Worm (Caenorhabditis elegans) whole organism, L3 larva: ENCODE results near the gene Y54G2A.13.

ENCODE experiments used
- ZK546.5 ChIP-seq: sonication (generic microtip); optimal IDR thresholded peaks from 2 replicates; lab custom pipeline; 2017; ENCODE audit warnings: missing biosample characterization, missing genetic modification characterization
- ama-1 ChIP-seq: fragments of 150-350 bp; optimal IDR thresholded peaks from 2 replicates; lab custom pipeline; 2018
- ceh-82 ChIP-seq: fragments of 150-350 bp; optimal IDR thresholded peaks from 2 replicates; lab custom pipeline; 2014; ENCODE audit warnings: missing biosample characterization, missing genetic modification characterization
- jun-1 ChIP-seq: fragments of 150-350 bp; optimal IDR thresholded peaks from 2 replicates; lab custom pipeline; 2014; ENCODE audit warnings: missing biosample characterization, missing genetic modification reagents, missing genetic modification characterization
- nhr-12 ChIP-seq: fragments of 150-350 bp; optimal IDR thresholded peaks from 2 replicates; lab custom pipeline; 2014; ENCODE audit warnings: missing biosample characterization, missing genetic modification characterization
- nhr-76 ChIP-seq: fragments of 150-350 bp; sonication (generic microtip); optimal IDR thresholded peaks from 5 replicates; lab custom pipeline; 2014; ENCODE audit warnings: missing biosample characterization, missing genetic modification characterization
- pha-4 ChIP-seq: fragments of 150-350 bp; optimal IDR thresholded peaks from 2 replicates; lab custom pipeline; 2014; ENCODE audit warnings: missing biosample characterization, missing genetic modification reagents, missing genetic modification characterization
- skn-1 ChIP-seq: fragments of 150-350 bp; optimal IDR thresholded peaks from 2 replicates; lab custom pipeline; 2014; ENCODE audit warnings: missing biosample characterization, missing genetic modification characterization
- ztf-4 ChIP-seq: fragments of 150-350 bp; optimal IDR thresholded peaks from 2 replicates; lab custom pipeline; 2014; ENCODE audit warnings: missing biosample characterization, missing genetic modification characterization

- TF ChIP-seq ama-1 (lab: Kevin White, UChicago) (no peak), jun-1 (tag; lab: Kevin White, UChicago) (no peak), nhr-76 (tag; lab: Kevin White, UChicago) (no peak), ZK546.5 (tag; lab: Kevin White, UChicago) (no peak), ztf-4 (tag; lab: Kevin White, UChicago) (no peak), pha-4 (tag; lab: Kevin White, UChicago) (no peak), ceh-82 (tag; lab: Kevin White, UChicago) (no peak), skn-1 (tag; lab: Kevin White, UChicago) (no peak), nhr-12 (no peak)
Measured at ce11 chrIV:2799890-2800289, 19.6 kb downstream of the Y54G2A.13 start.
